Fruit fly (Drosophila melanogaster): ENCODE results near the gene CG6908.

The CG6908 gene

dm6 chr3R:11735337-11735736, 45.5 kb upstream of the CG6908 start, which contains the start of gene CG14721 (continued):
- peak; percentile 36; the same call in 1 of the 2 replicates for TF ChIP-seq Bgb (GFP tag; IDR thresholded peaks at IDR 0.05; ENCODE audit: partially characterized antibody)
- peak; percentile 11 for TF ChIP-seq shn (GFP tag; optimal IDR thresholded peaks at IDR 0.05)
- TF ChIP-seq usp (GFP tag; optimal IDR thresholded peaks at IDR 0.05), result no peak
- TF ChIP-seq fu2 (GFP tag; optimal IDR thresholded peaks at IDR 0.05), result no peak
- TF ChIP-seq CG18599 (GFP tag; optimal IDR thresholded peaks at IDR 0.05), result no peak
- no peak for TF ChIP-seq CG1024 (GFP tag; IDR thresholded peaks at IDR 0.05)
- TF ChIP-seq bsh (GFP tag; optimal IDR thresholded peaks at IDR 0.05), result no peak
- no peak for TF ChIP-seq Gsc (GFP tag; IDR thresholded peaks at IDR 0.05)
- TF ChIP-seq kah (GFP tag; optimal IDR thresholded peaks at IDR 0.05), result no peak
- no peak for TF ChIP-seq CG2889 (GFP tag; IDR thresholded peaks at IDR 0.05)
- TF ChIP-seq caup (GFP tag; optimal IDR thresholded peaks at IDR 0.05; ENCODE audit: severe bottlenecking), result no peak
- no peak for TF ChIP-seq wek (GFP tag; optimal IDR thresholded peaks at IDR 0.05)
- peak; percentile 18; the same call in 1 of the 2 replicates for TF ChIP-seq ranshi (GFP tag; IDR thresholded peaks at IDR 0.05)
- TF ChIP-seq Mrtf (GFP tag; IDR thresholded peaks at IDR 0.05), result no peak
- TF ChIP-seq Lim3 (GFP tag; IDR thresholded peaks at IDR 0.05), result no peak
- TF ChIP-seq CG3407 (GFP tag; optimal IDR thresholded peaks at IDR 0.05), result no peak
- no peak for TF ChIP-seq CG11398 (GFP tag; optimal IDR thresholded peaks at IDR 0.05)
- no peak for TF ChIP-seq NfI (GFP tag; optimal IDR thresholded peaks at IDR 0.05)
- TF ChIP-seq gro (GFP tag; optimal IDR thresholded peaks at IDR 0.05), result no peak
- peak; percentile 56 for TF ChIP-seq knrl (GFP tag; IDR thresholded peaks at IDR 0.05; ENCODE audit: partially characterized antibody)
- peak; percentile 3 for TF ChIP-seq HLH54F (GFP tag; optimal IDR thresholded peaks at IDR 0.05)
- TF ChIP-seq CG32767 (GFP tag; IDR thresholded peaks at IDR 0.05), result no peak
- peak; percentile 24; the same call in 1 of the 4 replicates for TF ChIP-seq Gug (GFP tag; IDR thresholded peaks at IDR 0.05)
- no peak for TF ChIP-seq Vsx1 (GFP tag; optimal IDR thresholded peaks at IDR 0.05)
- no peak for TF ChIP-seq prd (optimal IDR thresholded peaks at IDR 0.05)
- peak; percentile 38; the same call in 1 of the 3 replicates for TF ChIP-seq prd (GFP tag; IDR thresholded peaks at IDR 0.05)
- TF ChIP-seq org-1 (GFP tag; optimal IDR thresholded peaks at IDR 0.05), result no peak
- peak; percentile 51 for TF ChIP-seq dm (GFP tag; optimal IDR thresholded peaks at IDR 0.05)
- no peak for TF ChIP-seq CG17359 (tag; optimal IDR thresholded peaks at IDR 0.05)
- no peak for TF ChIP-seq Ravus (GFP tag; IDR thresholded peaks at IDR 0.05)
- peak; percentile 0 for TF ChIP-seq cato (GFP tag; optimal IDR thresholded peaks at IDR 0.05; ENCODE audit: borderline replicate concordance)
- no peak for TF ChIP-seq Mad (GFP tag; optimal IDR thresholded peaks at IDR 0.05)
- no peak for TF ChIP-seq CG4854 (GFP tag; optimal IDR thresholded peaks at IDR 0.05)
- TF ChIP-seq CG3995 (GFP tag; optimal IDR thresholded peaks at IDR 0.05), result peak; percentile 82
- TF ChIP-seq ase (GFP tag; IDR thresholded peaks at IDR 0.05), result no peak
- no peak for TF ChIP-seq CG15073 (GFP tag; optimal IDR thresholded peaks at IDR 0.05)
- TF ChIP-seq Sry-β (GFP tag; optimal IDR thresholded peaks at IDR 0.05), result no peak
- peak; percentile 37; the same call in 1 of the 3 replicates for TF ChIP-seq HLH4C (GFP tag; IDR thresholded peaks at IDR 0.05; ENCODE audit: partially characterized antibody)
- TF ChIP-seq CG6254 (GFP tag; optimal IDR thresholded peaks at IDR 0.05), result no peak
- TF ChIP-seq dati (GFP tag; IDR thresholded peaks at IDR 0.05), result no peak
- TF ChIP-seq wor (GFP tag; IDR thresholded peaks at IDR 0.05), result no peak
- TF ChIP-seq Adf1 (GFP tag; IDR thresholded peaks at IDR 0.05), result peak; percentile 32
- TF ChIP-seq CG15269 (tag; optimal IDR thresholded peaks at IDR 0.05), result no peak
- TF ChIP-seq vvl (GFP tag; IDR thresholded peaks at IDR 0.05), result peak; percentile 51
- TF ChIP-seq CG16813 (GFP tag; IDR thresholded peaks at IDR 0.05; ENCODE audit: partially characterized antibody), result peak; percentile 37; the same call in 1 of the 3 replicates
- peak; percentile 54 for TF ChIP-seq nmo (GFP tag; optimal IDR thresholded peaks at IDR 0.05)
- peak; percentile 33; the same call in 1 of the 2 replicates for TF ChIP-seq CG9932 (GFP tag; IDR thresholded peaks at IDR 0.05)
- peak; percentile 99 for TF ChIP-seq trem (tag; optimal IDR thresholded peaks at IDR 0.05)
- TF ChIP-seq Sox102F (GFP tag; optimal IDR thresholded peaks at IDR 0.05), result no peak
- no peak for TF ChIP-seq ttk (GFP tag; IDR thresholded peaks at IDR 0.05)
- no peak for TF ChIP-seq Six4 (GFP tag; optimal IDR thresholded peaks at IDR 0.05)
